Fruit fly (Drosophila melanogaster) whole organism, adult: ENCODE measurements around the gene TTLL3B.

Source experiments
- Mnt ChIP-seq: fragments of 200-800 bp; sonication (Bioruptor generic); optimal IDR thresholded peaks from 2 replicates; lab custom pipeline; 2016; ENCODE audit warnings: missing biosample characterization, mild to moderate bottlenecking, missing genetic modification characterization
- cic ChIP-seq: fragments of 200-800 bp; sonication (Bioruptor generic); optimal IDR thresholded peaks from 2 replicates; lab custom pipeline; 2017; ENCODE audit warnings: missing biosample characterization, mild to moderate bottlenecking, missing genetic modification characterization, moderate library complexity
- cnc ChIP-seq, 2 experiments: fragments of >200 bp; optimal IDR thresholded peaks; 2 replicates each; lab custom pipeline; 2017

DNA sequence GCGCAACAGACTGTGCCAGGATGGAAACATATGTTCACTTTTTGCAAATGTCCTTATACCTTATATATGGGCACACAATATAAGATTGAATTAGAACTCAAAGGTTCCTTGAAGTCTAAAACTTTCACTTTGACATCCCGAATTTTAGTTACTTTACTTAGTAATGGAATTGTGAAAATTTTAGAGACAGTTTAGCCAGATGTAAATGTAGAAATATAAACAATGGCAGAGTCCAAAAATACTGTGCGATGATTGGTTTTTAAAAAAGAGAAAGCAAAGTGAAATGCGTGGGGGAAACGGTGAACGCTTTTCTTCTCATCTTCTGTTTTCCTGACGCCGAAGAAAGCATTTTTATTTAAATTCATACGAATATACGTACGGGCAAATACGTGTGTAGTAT is 15.1 kb downstream of the TTLL3B start, which contains the start of gene CG44271:
- TF ChIP-seq cnc (optimal IDR thresholded peaks at IDR 0.05; lab: Kevin White, UChicago) (no peak), cic (GFP tag; lab: Kevin White, UChicago) (no peak), Mnt (GFP tag; lab: Kevin White, UChicago) (no peak)
